Worm (Caenorhabditis elegans) whole organism, dauer: ENCODE results near the gene cogc-6.

Experiments used
- unc-62 ChIP-seq: sonication (generic microtip); optimal IDR thresholded peaks from 2 replicates; lab custom pipeline; 2017; ENCODE audit warnings: missing biosample characterization, missing genetic modification reagents, missing genetic modification characterization

Gene cogc-6

ce11 chrV:8221083-8221538, at the start of gene cogc-6, which contains the start of gene air-1:
Gene cogc-6, minus strand, starts transcription at chrV:8221316.
Gene air-1, plus strand, starts transcription at chrV:8221488.
- TF ChIP-seq unc-62 (GFP tag; lab: Kevin White, UChicago): no peak

DNA sequence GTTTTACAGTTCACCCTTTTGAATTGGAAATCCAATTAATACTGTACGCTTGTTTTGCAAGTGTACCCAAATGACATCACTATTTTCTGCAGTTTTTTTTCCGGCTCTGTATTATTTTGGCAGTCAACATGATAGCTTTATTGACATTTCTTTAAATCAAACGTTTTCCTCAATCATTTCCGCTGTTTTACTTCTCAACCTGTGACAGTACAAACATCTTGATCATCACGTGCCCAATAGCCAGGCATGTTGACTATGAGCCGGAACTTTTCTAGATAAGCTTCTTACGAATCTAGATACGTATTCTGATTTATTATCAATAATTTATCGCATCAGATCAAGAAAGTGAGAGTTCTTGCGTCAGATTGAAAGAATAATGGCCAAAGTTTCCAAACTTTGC, 48.8 kb upstream of the cogc-6 start:
- TF ChIP-seq unc-62 (GFP tag; lab: Kevin White, UChicago): no peak

ce11 chrV:8268902-8269301, 47.8 kb upstream of the cogc-6 start, which contains the start of the genes asp-6 and asp-12:
Gene asp-6, minus strand, starts transcription at chrV:8268937.
Gene asp-12, plus strand, starts transcription at chrV:8269210.
- TF ChIP-seq unc-62 (GFP tag; lab: Kevin White, UChicago): no peak

DNA sequence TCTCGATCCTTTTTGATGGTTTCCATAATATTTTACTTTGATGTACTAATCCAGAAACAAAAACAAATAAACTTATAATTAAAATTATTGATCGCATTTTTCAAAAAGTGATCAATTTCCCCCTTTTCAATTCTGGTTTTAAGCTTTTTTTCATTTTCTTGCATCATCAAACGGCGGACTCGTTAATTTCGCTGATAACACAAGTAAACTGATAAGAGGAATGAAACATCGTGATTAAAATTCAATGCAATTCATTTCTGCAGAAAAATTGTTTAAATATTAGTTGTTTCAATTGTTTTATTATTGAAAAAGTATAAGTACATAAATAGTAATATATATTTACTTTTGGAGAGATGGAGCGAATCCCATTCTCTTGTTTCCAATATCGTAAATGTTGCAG, 46.2 kb upstream of the cogc-6 start:
- TF ChIP-seq unc-62 (GFP tag; lab: Kevin White, UChicago): no peak

DNA sequence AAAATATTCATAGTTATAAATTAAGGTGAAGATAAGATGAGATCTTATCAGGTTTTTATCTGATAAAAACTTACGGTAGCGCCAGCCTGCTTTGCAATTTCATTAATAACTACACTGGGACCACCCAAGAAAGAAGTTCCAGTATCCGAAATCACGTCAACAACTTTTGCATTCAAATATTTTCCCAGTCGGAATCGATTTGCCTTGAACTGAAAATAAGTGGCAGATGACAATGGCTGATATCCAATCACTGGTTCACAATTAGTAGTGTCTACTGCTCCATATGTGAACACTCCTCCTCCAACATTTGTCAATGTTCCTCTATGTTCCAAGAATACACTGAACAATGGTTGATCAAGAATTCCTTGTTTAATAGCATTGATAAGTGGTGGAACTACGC, 45.1 kb upstream of the cogc-6 start, which contains the start of gene F21F8.5:
Gene F21F8.5, minus strand, starts transcription at position 101 of the 400 bp plus-strand sequence.
- no peak for TF ChIP-seq unc-62 (GFP tag; lab: Kevin White, UChicago)

DNA sequence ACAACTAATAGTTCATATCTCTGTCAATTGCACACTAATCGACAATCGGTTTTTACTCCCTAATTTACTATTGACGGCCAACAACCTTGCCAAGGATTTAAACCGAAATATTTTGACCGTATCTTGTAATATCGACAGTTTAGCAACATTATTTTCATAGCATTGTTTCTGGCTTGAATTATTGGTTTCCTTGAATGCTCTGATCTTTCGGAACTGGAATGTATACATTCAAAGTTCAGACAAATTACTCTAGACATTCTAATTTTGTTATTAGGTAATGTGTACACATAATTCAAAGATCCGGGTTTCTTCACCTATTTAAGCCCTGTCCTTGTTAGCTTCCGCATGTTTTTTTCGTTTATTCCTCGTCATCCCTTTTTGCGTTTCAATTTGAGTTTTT, 42.8 kb upstream of the cogc-6 start, which contains the start of gene C16D9.9:
Gene C16D9.9, plus strand, starts transcription at position 301 of the 400 bp plus-strand sequence.
- TF ChIP-seq unc-62 (GFP tag; lab: Kevin White, UChicago): no peak

- no peak for TF ChIP-seq unc-62 (GFP tag; lab: Kevin White, UChicago)
Observed at ce11 chrV:8263466-8263865, 42.4 kb upstream of the cogc-6 start, which contains the start of gene C16D9.8. Gene C16D9.8, minus strand, starts transcription at chrV:8263566.

DNA sequence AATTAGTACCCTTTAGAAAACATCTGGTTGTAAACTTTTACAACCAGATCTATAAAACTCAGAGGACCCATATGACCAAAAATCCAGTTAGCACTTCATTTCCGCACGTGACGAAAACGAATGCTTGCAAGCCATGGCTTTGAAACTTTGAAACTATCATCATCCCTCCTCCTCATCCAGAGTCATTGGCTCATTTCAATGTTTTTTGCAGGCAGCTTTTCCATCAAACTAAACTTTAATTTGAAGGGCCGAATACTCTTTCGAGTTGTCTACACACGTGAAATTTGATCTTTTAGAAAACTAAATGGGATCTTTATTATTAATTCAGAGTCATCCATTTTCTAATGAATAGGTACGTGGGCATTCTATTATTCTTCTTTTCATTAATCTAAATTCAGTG, 41.1 kb upstream of the cogc-6 start:
- TF ChIP-seq unc-62 (GFP tag; lab: Kevin White, UChicago): no peak

ce11 chrV:8259016-8259415, 37.9 kb upstream of the cogc-6 start, which contains the start of gene C16D9.1:
Gene C16D9.1, plus strand, starts transcription at chrV:8259316.
- TF ChIP-seq unc-62 (GFP tag; lab: Kevin White, UChicago): no peak

- no peak for TF ChIP-seq unc-62 (GFP tag; lab: Kevin White, UChicago)
Observed at ce11 chrV:8254973-8255372, 33.9 kb upstream of the cogc-6 start.

DNA sequence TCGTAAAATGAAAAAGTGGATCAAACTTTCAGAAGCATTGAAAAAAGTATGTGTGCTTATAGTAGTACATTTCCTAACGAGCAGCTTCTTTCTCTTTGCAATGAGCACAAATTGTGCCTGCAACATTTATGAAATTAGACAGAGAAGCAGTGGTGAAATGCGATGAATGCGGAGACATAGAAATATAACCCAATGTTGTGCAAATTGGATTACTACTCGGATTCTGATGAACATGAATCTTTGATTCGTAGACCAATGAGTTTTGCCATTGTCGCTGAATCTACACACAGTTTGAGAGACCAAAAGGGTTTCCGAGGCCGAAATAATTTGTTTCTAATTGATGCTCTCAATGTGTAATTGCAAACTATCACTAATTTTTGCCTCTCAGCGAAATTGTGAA, 32.8 kb upstream of the cogc-6 start:
- TF ChIP-seq unc-62 (GFP tag; lab: Kevin White, UChicago): no peak

- TF ChIP-seq unc-62 (GFP tag; lab: Kevin White, UChicago): no peak
Observed at ce11 chrV:8252532-8252931, 31.4 kb upstream of the cogc-6 start.

DNA sequence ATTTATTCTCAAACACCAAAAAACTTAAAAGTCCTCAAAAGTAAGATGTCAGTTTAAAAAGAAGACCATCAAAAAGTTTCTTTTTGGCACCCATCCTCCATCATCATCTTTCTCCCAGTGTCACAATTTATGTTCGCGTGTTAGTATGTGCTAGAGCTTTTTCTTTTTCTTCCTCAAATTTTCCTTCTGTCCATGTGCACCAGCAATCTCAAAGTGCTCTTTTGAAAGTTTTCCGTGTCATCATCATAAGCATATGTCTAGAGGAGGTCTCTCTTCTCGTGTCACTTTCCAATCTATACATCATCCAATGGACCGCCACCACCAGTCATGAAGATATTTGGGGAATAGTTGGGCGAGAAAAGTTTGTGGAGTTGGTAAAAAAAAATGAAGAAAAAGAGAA, 30.0 kb upstream of the cogc-6 start:
- no peak for TF ChIP-seq unc-62 (GFP tag; lab: Kevin White, UChicago)

DNA sequence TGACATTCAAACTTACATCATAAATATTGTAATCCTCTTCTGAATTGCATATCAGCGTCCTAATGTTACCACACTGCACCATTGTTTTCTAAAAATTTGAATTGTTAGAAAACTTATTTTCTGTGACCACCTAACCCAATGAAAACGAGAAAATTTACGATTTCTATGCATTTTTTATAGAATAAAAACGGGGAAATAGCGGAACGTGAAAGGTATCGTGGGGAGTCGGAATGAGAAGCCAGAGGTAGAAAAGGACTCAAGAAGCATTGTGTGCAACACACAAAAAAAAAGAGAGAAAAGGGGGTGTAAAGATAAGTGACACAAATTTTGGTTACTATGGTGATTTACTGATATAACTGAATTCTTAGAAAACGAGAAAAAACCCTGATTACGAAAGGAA, 29.1 kb upstream of the cogc-6 start, which contains the start of gene C16D9.6:
Gene C16D9.6, minus strand, starts transcription at position 101 of the 400 bp plus-strand sequence.
- no peak for TF ChIP-seq unc-62 (GFP tag; lab: Kevin White, UChicago)

ce11 chrV:8247311-8248105, 26.4 kb upstream of the cogc-6 start:
- TF ChIP-seq unc-62 (GFP tag; lab: Kevin White, UChicago): no peak

ce11 chrV:8245457-8245856, 24.3 kb upstream of the cogc-6 start, which contains the start of gene C16D9.5:
Gene C16D9.5, minus strand, starts transcription at chrV:8245557.
- no peak for TF ChIP-seq unc-62 (GFP tag; lab: Kevin White, UChicago)
